Fruit fly (Drosophila melanogaster): Measurements from ENCODE around the gene PCID2.
A peak's percentile ranks its signal among the peaks of the same experiment; 100 is the strongest.

The PCID2 gene

dm6 chr3L:11587720-11588580 is 38.3 kb upstream of the PCID2 start, which contains the start of gene rt (continued):
- TF ChIP-seq CG9139 (GFP tag; optimal IDR thresholded peaks at IDR 0.05) (peak; percentile 82), achi (GFP tag; optimal IDR thresholded peaks at IDR 0.05) (peak; percentile 76), Sox102F (GFP tag; optimal IDR thresholded peaks at IDR 0.05) (peak; percentile 78), dsx (GFP tag; optimal IDR thresholded peaks at IDR 0.05; ENCODE audit: poor library complexity, severe bottlenecking) (peak; percentile 85), spab (GFP tag; optimal IDR thresholded peaks at IDR 0.05) (peak; percentile 86), CG11294 (GFP tag; IDR thresholded peaks at IDR 0.05) (peak; percentile 56; the same call in 1 of the 2 replicates), CG11762 (GFP tag; optimal IDR thresholded peaks at IDR 0.05; ENCODE audit: insufficient read depth) (peak; percentile 70), Blimp-1 (GFP tag; optimal IDR thresholded peaks at IDR 0.05) (no peak), CG10669 (GFP tag; optimal IDR thresholded peaks at IDR 0.05) (peak; percentile 92), CG6163 (GFP tag; IDR thresholded peaks at IDR 0.05) (peak; percentile 78; the same call in 2 of the 3 replicates), Eip78C (GFP tag) (peak; percentile 95), net (GFP tag; optimal IDR thresholded peaks at IDR 0.05) (peak; percentile 84), CG8319 (GFP tag; optimal IDR thresholded peaks at IDR 0.05) (peak; percentile 69), dac (GFP tag; optimal IDR thresholded peaks at IDR 0.05) (peak; percentile 72), Met (GFP tag; optimal IDR thresholded peaks at IDR 0.05) (peak; percentile 87), CG34406 (GFP tag; optimal IDR thresholded peaks at IDR 0.05) (peak; percentile 78), lz (GFP tag; optimal IDR thresholded peaks at IDR 0.05) (peak; percentile 83), cyc (GFP tag; optimal IDR thresholded peaks at IDR 0.05) (peak; percentile 77), CG31627 (GFP tag; optimal IDR thresholded peaks at IDR 0.05) (peak; percentile 75), CG10631 (GFP tag; optimal IDR thresholded peaks at IDR 0.05) (peak; percentile 80), CG6854 (GFP tag; optimal IDR thresholded peaks at IDR 0.05) (peak; percentile 81), CG8119 (GFP tag; IDR thresholded peaks at IDR 0.05) (peak; percentile 83), CG6276 (GFP tag; optimal IDR thresholded peaks at IDR 0.05) (peak; percentile 82), Hr39 (GFP tag; optimal IDR thresholded peaks at IDR 0.05) (peak; percentile 62), OdsH (GFP tag; optimal IDR thresholded peaks at IDR 0.05) (peak; percentile 77), topi (GFP tag; optimal IDR thresholded peaks at IDR 0.05) (peak; percentile 87), ss (GFP tag; optimal IDR thresholded peaks at IDR 0.05) (peak; percentile 81 to 89), CG4318 (GFP tag; optimal IDR thresholded peaks at IDR 0.05) (peak; percentile 61), Lpt (GFP tag; optimal IDR thresholded peaks at IDR 0.05) (peak; percentile 67), CG6808 (GFP tag; optimal IDR thresholded peaks at IDR 0.05) (peak; percentile 90), Eip93F (GFP tag; optimal IDR thresholded peaks at IDR 0.05) (peak; percentile 51), Gug (GFP tag; IDR thresholded peaks at IDR 0.05) (peak; percentile 63), pdm3 (GFP tag; optimal IDR thresholded peaks at IDR 0.05) (peak; percentile 82), CG16779 (tag; optimal IDR thresholded peaks at IDR 0.05) (peak; percentile 81), CG11902 (GFP tag; optimal IDR thresholded peaks at IDR 0.05) (peak; percentile 63), CG32006 (GFP tag; optimal IDR thresholded peaks at IDR 0.05) (peak; percentile 83), vri (GFP tag; optimal IDR thresholded peaks at IDR 0.05) (peak; percentile 51), CG6792 (GFP tag; optimal IDR thresholded peaks at IDR 0.05) (peak; percentile 80), CG3032 (tag; optimal IDR thresholded peaks at IDR 0.05) (peak; percentile 94)

dm6 chr3L:11588594-11588993 is 37.6 kb upstream of the PCID2 start:
- no peak for TF ChIP-seq CG6854 (GFP tag; optimal IDR thresholded peaks at IDR 0.05)
- no peak for TF ChIP-seq fd85E (GFP tag; optimal IDR thresholded peaks at IDR 0.05)
- no peak; the same call in 2 of the 3 replicates for TF ChIP-seq CG8119 (GFP tag; IDR thresholded peaks at IDR 0.05)
- TF ChIP-seq Ets96B (tag; optimal IDR thresholded peaks at IDR 0.05) = no peak
- TF ChIP-seq fkh (GFP tag; optimal IDR thresholded peaks at IDR 0.05) = peak; percentile 47
- TF ChIP-seq fd59A (GFP tag; optimal IDR thresholded peaks at IDR 0.05) = no peak
- TF ChIP-seq achi (GFP tag; optimal IDR thresholded peaks at IDR 0.05) = no peak
- no peak for TF ChIP-seq esn (GFP tag; optimal IDR thresholded peaks at IDR 0.05)
- TF ChIP-seq Sox14 (GFP tag; optimal IDR thresholded peaks at IDR 0.05) = no peak
- no peak for TF ChIP-seq CG1621 (tag; optimal IDR thresholded peaks at IDR 0.05)
- TF ChIP-seq CG6163 (GFP tag; IDR thresholded peaks at IDR 0.05) = 0 out of 3 replicates have a peak, but pooled peaks have one; percentile 42
- TF ChIP-seq Met (GFP tag; optimal IDR thresholded peaks at IDR 0.05) = no peak
- TF ChIP-seq CG11762 (GFP tag; optimal IDR thresholded peaks at IDR 0.05; ENCODE audit: insufficient read depth) = no peak
